Worm (Caenorhabditis elegans) whole organism, early embryonic: Measurements from ENCODE around the gene sdz-15.

Experiments
- B0310.2 ChIP-seq: sonication (generic microtip); optimal IDR thresholded peaks from 2 replicates; lab custom pipeline; 2016; ENCODE audit warnings: mild to moderate bottlenecking, missing genetic modification characterization, missing compliant biosample characterization
- F13C5.2 ChIP-seq: sonication (generic microtip); optimal IDR thresholded peaks from 2 replicates; lab custom pipeline; 2017; ENCODE audit warnings: mild to moderate bottlenecking, missing genetic modification characterization, inconsistent platforms, missing compliant biosample characterization
- aly-1 ChIP-seq: sonication (generic microtip); optimal IDR thresholded peaks from 2 replicates; lab custom pipeline; 2016; ENCODE audit warnings: missing genetic modification characterization, missing compliant biosample characterization
- ama-1 ChIP-seq: fragments of 150-350 bp; optimal IDR thresholded peaks from 2 replicates; lab custom pipeline; 2014
- ceh-13 ChIP-seq: fragments of 200-800 bp; sonication (Bioruptor generic); optimal IDR thresholded peaks from 2 replicates; lab custom pipeline; 2018; ENCODE audit warnings: mild to moderate bottlenecking, missing genetic modification characterization, missing compliant biosample characterization
- ceh-36 ChIP-seq: sonication (generic microtip); optimal IDR thresholded peaks from 2 replicates; lab custom pipeline; 2016; ENCODE audit warnings: missing genetic modification characterization, inconsistent platforms, missing compliant biosample characterization
- ets-7 ChIP-seq: sonication (generic microtip); optimal IDR thresholded peaks from 2 replicates; lab custom pipeline; 2016; ENCODE audit warnings: missing genotype, missing genetic modification characterization, missing compliant biosample characterization
- flt-1 ChIP-seq: fragments of 200-800 bp; sonication (Bioruptor generic); IDR thresholded peaks from 2 replicates; pipeline ENCODE4 v1.3.6; 2022; ENCODE audit warnings: missing genetic modification characterization, missing compliant biosample characterization
- hmbx-1 ChIP-seq: sonication (generic microtip); optimal IDR thresholded peaks from 2 replicates; lab custom pipeline; 2016; ENCODE audit warnings: mild to moderate bottlenecking, missing genetic modification characterization, missing compliant biosample characterization
- hmg-4 ChIP-seq: fragments of 200-800 bp; sonication (Bioruptor generic); optimal IDR thresholded peaks from 2 replicates; lab custom pipeline; 2018; ENCODE audit warnings: mild to moderate bottlenecking, missing genetic modification characterization, missing compliant biosample characterization
- hnd-1 ChIP-seq: sonication (generic microtip); optimal IDR thresholded peaks from 2 replicates; lab custom pipeline; 2016; ENCODE audit warnings: missing genetic modification characterization, missing compliant biosample characterization
- pes-1 ChIP-seq: fragments of 200-800 bp; sonication (Bioruptor generic); IDR thresholded peaks from 2 replicates; pipeline ENCODE4 v1.3.6; 2022; ENCODE audit warnings: missing genetic modification reagents, missing genetic modification characterization, missing compliant biosample characterization
- scrt-1 ChIP-seq: fragments of 200-800 bp; sonication (Bioruptor generic); IDR thresholded peaks from 2 replicates; pipeline ENCODE4 v1.3.6; 2022; ENCODE audit warnings: missing genetic modification characterization, missing compliant biosample characterization
- sea-1 ChIP-seq: fragments of 200-800 bp; sonication (Bioruptor generic); conservative IDR thresholded peaks from 2 replicates; pipeline ENCODE4 v1.3.6; 2022; ENCODE audit warnings: missing genetic modification characterization, missing compliant biosample characterization
- tbx-11 ChIP-seq: fragments of 200-800 bp; sonication (Bioruptor generic); IDR thresholded peaks from 2 replicates; pipeline ENCODE4 v1.3.6; 2022; ENCODE audit warnings: missing genetic modification characterization, missing compliant biosample characterization
- tbx-37 ChIP-seq: fragments of 200-800 bp; sonication (Bioruptor generic); conservative IDR thresholded peaks from 2 replicates; pipeline ENCODE4 v1.3.6; 2022; ENCODE audit warnings: missing genetic modification reagents, missing genetic modification characterization, missing compliant biosample characterization
- tra-4 ChIP-seq: sonication (generic microtip); optimal IDR thresholded peaks from 2 replicates; lab custom pipeline; 2017; ENCODE audit warnings: missing genetic modification characterization, missing compliant biosample characterization

The sdz-15 gene

ce11 chrIII:6498176-6498575 is at the start of gene sdz-15:
sdz-15 (plus strand) TSS chrIII:6498476.
- no peak for TF ChIP-seq flt-1 (GFP tag; lab: Robert Waterston, UW)

- TF ChIP-seq ama-1 = peak; percentile 70
- peak; percentile 34; the same call in 1 of the 2 replicates for TF ChIP-seq pes-1 (GFP tag; lab: Robert Waterston, UW)
- TF ChIP-seq aly-1 (tag; lab: Kevin White, UChicago) = no peak
These were observed 48.4 kb upstream of the sdz-15 start for ce11 chrIII:6449854-6450253.

ce11 chrIII:6450596-6450995 is 47.7 kb upstream of the sdz-15 start, which contains the start of gene T26A5.6:
T26A5.6 (minus strand) TSS chrIII:6450696.
- TF ChIP-seq aly-1 (tag; lab: Kevin White, UChicago) (no peak), hmg-4 (no peak), sea-1 (GFP tag; lab: Robert Waterston, UW) (no peak), flt-1 (GFP tag; lab: Robert Waterston, UW) (no peak), ceh-36 (tag; lab: Kevin White, UChicago) (no peak), ama-1 (no peak), hnd-1 (tag; lab: Kevin White, UChicago) (no peak), tbx-37 (GFP tag; lab: Robert Waterston, UW) (no peak), F13C5.2 (tag; lab: Kevin White, UChicago) (no peak), ets-7 (tag; lab: Kevin White, UChicago) (no peak), scrt-1 (GFP tag; lab: Robert Waterston, UW) (no peak), pes-1 (GFP tag; lab: Robert Waterston, UW) (no peak), B0310.2 (tag; lab: Kevin White, UChicago) (no peak), hmbx-1 (no peak), ceh-13 (GFP tag; lab: Kevin White, UChicago) (no peak), tbx-11 (GFP tag; lab: Robert Waterston, UW) (no peak)

ce11 chrIII:6452278-6452677 is 46.0 kb upstream of the sdz-15 start, which contains the start of gene set-1:
set-1 (minus strand) TSS chrIII:6452378.
- no peak for TF ChIP-seq ama-1

ce11 chrIII:6452683-6453082 is 45.6 kb upstream of the sdz-15 start:
- TF ChIP-seq ceh-36 (tag; lab: Kevin White, UChicago) (no peak), ama-1 (no peak), scrt-1 (GFP tag; lab: Robert Waterston, UW) (no peak), hmg-4 (no peak), hnd-1 (tag; lab: Kevin White, UChicago) (no peak), tbx-11 (GFP tag; lab: Robert Waterston, UW) (no peak), tbx-37 (GFP tag; lab: Robert Waterston, UW) (no peak)

ce11 chrIII:6453665-6454064 is 44.6 kb upstream of the sdz-15 start:
- TF ChIP-seq B0310.2 (tag; lab: Kevin White, UChicago) (peak; percentile 39), ets-7 (tag; lab: Kevin White, UChicago) (peak; percentile 65), sea-1 (GFP tag; lab: Robert Waterston, UW) (peak; percentile 64; the same call in 1 of the 2 replicates), F13C5.2 (tag; lab: Kevin White, UChicago) (peak; percentile 83), hnd-1 (tag; lab: Kevin White, UChicago) (peak; percentile 28), hmbx-1 (no peak), tbx-37 (GFP tag; lab: Robert Waterston, UW) (0 out of 2 replicates have a peak, but pooled peaks have one; percentile 46), ceh-13 (GFP tag; lab: Kevin White, UChicago) (no peak), hmg-4 (peak; percentile 62), aly-1 (tag; lab: Kevin White, UChicago) (no peak), tbx-11 (GFP tag; lab: Robert Waterston, UW) (peak; percentile 38; the same call in 1 of the 2 replicates), scrt-1 (GFP tag; lab: Robert Waterston, UW) (no peak), pes-1 (GFP tag; lab: Robert Waterston, UW) (peak; percentile 70), ceh-36 (tag; lab: Kevin White, UChicago) (peak; percentile 37), tra-4 (tag; lab: Kevin White, UChicago) (no peak), flt-1 (GFP tag; lab: Robert Waterston, UW) (0 out of 2 replicates have a peak, but pooled peaks have one; percentile 42), ama-1 (no peak)

- TF ChIP-seq tra-4 (tag; lab: Kevin White, UChicago) (no peak), ama-1 (no peak), aly-1 (tag; lab: Kevin White, UChicago) (no peak), tbx-11 (GFP tag; lab: Robert Waterston, UW) (no peak), hmbx-1 (no peak), tbx-37 (GFP tag; lab: Robert Waterston, UW) (no peak), scrt-1 (GFP tag; lab: Robert Waterston, UW) (no peak), hmg-4 (no peak), ceh-13 (GFP tag; lab: Kevin White, UChicago) (no peak)
These were observed 44.1 kb upstream of the sdz-15 start, which contains the start of gene jhdm-1 for ce11 chrIII:6454183-6454582. jhdm-1 (plus strand) TSS chrIII:6454483.

ce11 chrIII:6459820-6460219 is 38.5 kb upstream of the sdz-15 start, which contains the start of gene algn-1:
algn-1 (plus strand) TSS chrIII:6460120.
- TF ChIP-seq ceh-36 (tag; lab: Kevin White, UChicago) (no peak), ceh-13 (GFP tag; lab: Kevin White, UChicago) (no peak), pes-1 (GFP tag; lab: Robert Waterston, UW) (no peak), hmg-4 (no peak), tra-4 (tag; lab: Kevin White, UChicago) (no peak)
